Fruit fly (Drosophila melanogaster): ENCODE measurements around the gene CG15211.

DNA sequence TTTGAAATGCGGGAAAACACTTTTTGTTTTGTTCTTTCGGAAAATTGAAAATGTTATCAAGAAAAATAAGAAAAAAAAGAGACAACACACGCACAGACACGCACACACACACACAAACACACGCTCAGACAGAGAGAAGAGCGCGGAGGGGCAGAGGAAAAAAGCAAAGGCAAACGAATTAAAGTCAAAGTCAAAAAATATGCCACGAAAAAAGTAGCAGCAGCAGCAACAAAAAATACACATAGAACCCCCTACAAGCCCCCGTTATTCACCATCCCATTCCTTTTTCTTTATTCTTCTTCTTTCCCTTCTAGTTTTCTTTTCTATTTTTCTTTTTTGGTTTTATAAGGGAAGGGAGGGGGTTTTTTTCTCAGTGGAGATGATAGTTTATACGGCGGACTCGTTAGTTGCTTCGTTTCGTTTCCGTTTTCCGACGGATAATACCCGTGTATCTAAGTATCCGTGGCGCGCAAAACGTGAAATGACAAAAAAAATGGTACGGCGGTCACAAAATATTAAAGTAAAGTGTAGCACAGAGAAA lies 42.6 kb downstream of the CG15211 start:
- TF ChIP-seq svp (GFP tag) (no peak), Gug (GFP tag; IDR thresholded peaks at IDR 0.05) (no peak), fkh (GFP tag; optimal IDR thresholded peaks at IDR 0.05) (no peak), Blimp-1 (GFP tag; optimal IDR thresholded peaks at IDR 0.05) (no peak), Eip75B (GFP tag; optimal IDR thresholded peaks at IDR 0.05) (no peak), Hr38 (GFP tag; optimal IDR thresholded peaks at IDR 0.05) (no peak), OdsH (GFP tag; optimal IDR thresholded peaks at IDR 0.05) (no peak)
